Worm (Caenorhabditis elegans) whole organism, midembryonic: ENCODE results near the gene twk-7.

Experiments
- cog-1 ChIP-seq: sonication (generic microtip); optimal IDR thresholded peaks from 2 replicates; lab custom pipeline; 2016; ENCODE audit warnings: missing genetic modification characterization, missing compliant biosample characterization
- flt-1 ChIP-seq: fragments of 200-800 bp; sonication (Bioruptor generic); IDR thresholded peaks from 2 replicates; pipeline ENCODE4 v1.3.6; 2022; ENCODE audit warnings: missing genetic modification characterization, missing compliant biosample characterization
- ref-1 ChIP-seq: fragments of 200-800 bp; sonication (Bioruptor generic); conservative IDR thresholded peaks from 2 replicates; pipeline ENCODE4 v1.3.6; 2022; ENCODE audit warnings: missing genetic modification reagents, missing genetic modification characterization, missing compliant biosample characterization

DNA sequence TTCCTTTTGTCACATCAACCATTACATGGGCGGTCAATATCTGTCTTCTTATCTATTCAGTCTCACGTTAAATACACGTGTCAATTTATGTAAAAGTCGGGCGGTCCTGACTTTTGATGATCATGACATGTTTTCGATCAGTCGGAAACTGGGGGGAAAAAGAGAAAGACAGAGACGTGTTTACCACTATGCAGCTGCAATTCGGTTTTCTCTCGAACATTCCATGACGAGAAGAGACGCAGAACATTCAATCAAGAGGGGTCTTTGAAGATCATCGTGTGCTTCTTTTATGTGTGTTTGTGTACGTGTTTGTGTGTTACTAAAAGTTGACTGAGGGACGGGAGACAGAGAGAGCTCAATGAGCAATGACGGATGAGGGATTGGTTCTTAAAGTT is 14.8 kb upstream of the twk-7 start:
- TF ChIP-seq cog-1 (tag; lab: Kevin White, UChicago) (no peak), ref-1 (GFP tag; lab: Robert Waterston, UW) (no peak), flt-1 (GFP tag; lab: Robert Waterston, UW) (no peak)
